Fruit fly (Drosophila melanogaster) whole organism, embryonic: ENCODE data around the gene superdeath.

Experiments used
- Antp ChIP-seq: fragments of 200-800 bp; sonication (Bioruptor generic); optimal IDR thresholded peaks from 3 replicates; lab custom pipeline; 2016; ENCODE audit warnings: missing biosample characterization, missing genetic modification characterization
- CG10267 ChIP-seq: fragments of 200-800 bp; sonication (Bioruptor generic); optimal IDR thresholded peaks from 2 replicates; lab custom pipeline; 2018; ENCODE audit warnings: missing biosample characterization, mild to moderate bottlenecking, missing genetic modification characterization, moderate library complexity
- CG10274 ChIP-seq: fragments of 200-800 bp; sonication (Bioruptor generic); optimal IDR thresholded peaks from 3 replicates; lab custom pipeline; 2017; ENCODE audit warnings: missing biosample characterization, mild to moderate bottlenecking, missing genetic modification characterization
- CG11247 ChIP-seq: fragments of 200-800 bp; sonication (Bioruptor generic); IDR thresholded peaks from 2 replicates; pipeline ENCODE4 v1.3.6; 2022; ENCODE audit warnings: missing biosample characterization, missing genetic modification characterization
- CG11696 ChIP-seq: fragments of 200-800 bp; sonication (Bioruptor generic); IDR thresholded peaks from 2 replicates; pipeline ENCODE4 v1.3.6; 2022; ENCODE audit warnings: missing biosample characterization, missing genetic modification characterization
- CG12104 ChIP-seq: fragments of 200-800 bp; sonication (Bioruptor generic); optimal IDR thresholded peaks from 3 replicates; lab custom pipeline; 2016; ENCODE audit warnings: missing biosample characterization, missing genetic modification characterization
- CG13424 ChIP-seq: fragments of 200-800 bp; sonication (Bioruptor generic); optimal IDR thresholded peaks from 2 replicates; lab custom pipeline; 2019; ENCODE audit warnings: missing biosample characterization, mild to moderate bottlenecking, missing genetic modification characterization, moderate library complexity
- CG15073 ChIP-seq: fragments of 200-800 bp; sonication (Bioruptor generic); optimal IDR thresholded peaks from 2 replicates; lab custom pipeline; 2016; ENCODE audit warnings: missing biosample characterization, missing genetic modification characterization
- CG15601 ChIP-seq: fragments of 200-800 bp; sonication (Bioruptor generic); optimal IDR thresholded peaks from 3 replicates; lab custom pipeline; 2019; ENCODE audit warnings: missing biosample characterization, mild to moderate bottlenecking, missing genetic modification characterization, moderate library complexity
- CG17612 ChIP-seq: fragments of 200-800 bp; sonication (Bioruptor generic); IDR thresholded peaks from 2 replicates; pipeline ENCODE4 v1.3.6; 2022; ENCODE audit warnings: missing biosample characterization, missing genetic modification characterization
- CG2889 ChIP-seq: fragments of 200-800 bp; sonication (Bioruptor generic); IDR thresholded peaks from 3 replicates; pipeline ENCODE4 v1.3.6; 2022; ENCODE audit warnings: missing biosample characterization, missing genetic modification characterization
- CG32772 ChIP-seq: fragments of 200-800 bp; sonication (Bioruptor generic); IDR thresholded peaks from 2 replicates; pipeline ENCODE4 v1.3.6; 2022; ENCODE audit warnings: missing biosample characterization, missing genetic modification characterization
- CG4282 ChIP-seq: fragments of 200-800 bp; sonication (Bioruptor generic); optimal IDR thresholded peaks from 2 replicates; lab custom pipeline; 2016; ENCODE audit warnings: missing biosample characterization, missing genetic modification characterization
- CG4820 ChIP-seq: fragments of 200-800 bp; sonication (Bioruptor generic); optimal IDR thresholded peaks from 3 replicates; lab custom pipeline; 2016; ENCODE audit warnings: missing biosample characterization, missing genetic modification characterization
- CG6272 ChIP-seq: fragments of 200-800 bp; sonication (Bioruptor generic); IDR thresholded peaks from 2 replicates; pipeline ENCODE4 v1.3.6; 2022; ENCODE audit warnings: missing biosample characterization, missing genetic modification characterization
- CG6765 ChIP-seq: fragments of 200-800 bp; sonication (Bioruptor generic); optimal IDR thresholded peaks from 3 replicates; lab custom pipeline; 2017; ENCODE audit warnings: missing biosample characterization, mild to moderate bottlenecking, missing genetic modification characterization
- CG6813 ChIP-seq: fragments of 200-800 bp; sonication (Bioruptor generic); optimal IDR thresholded peaks from 2 replicates; lab custom pipeline; 2017; ENCODE audit warnings: missing biosample characterization, missing genetic modification characterization, mild to moderate bottlenecking, moderate library complexity, missing genetic modification reagents
- CG7928 ChIP-seq: fragments of 200-800 bp; sonication (Bioruptor generic); optimal IDR thresholded peaks from 2 replicates; lab custom pipeline; 2017; ENCODE audit warnings: missing biosample characterization, mild to moderate bottlenecking, missing genetic modification characterization
- Dip2 ChIP-seq: fragments of 200-800 bp; sonication (Bioruptor generic); IDR thresholded peaks from 2 replicates; pipeline ENCODE4 v1.3.6; 2022; ENCODE audit warnings: missing biosample characterization, missing genetic modification characterization
- Dip3 ChIP-seq: fragments of 200-800 bp; sonication (Bioruptor generic); optimal IDR thresholded peaks from 3 replicates; lab custom pipeline; 2016; ENCODE audit warnings: missing biosample characterization, missing genetic modification characterization
- Dp ChIP-seq: fragments of 200-800 bp; sonication (Bioruptor generic); optimal IDR thresholded peaks from 2 replicates; lab custom pipeline; 2018; ENCODE audit warnings: missing biosample characterization, mild to moderate bottlenecking, missing genetic modification characterization, moderate library complexity
- Fer1 ChIP-seq: fragments of 200-800 bp; sonication (Bioruptor generic); optimal IDR thresholded peaks from 2 replicates; lab custom pipeline; 2017; ENCODE audit warnings: missing biosample characterization, mild to moderate bottlenecking, missing genetic modification characterization
- GATAe ChIP-seq: fragments of 200-800 bp; sonication (Bioruptor generic); conservative IDR thresholded peaks from 2 replicates; pipeline ENCODE4 v1.3.6; 2022; ENCODE audit warnings: missing biosample characterization, missing genetic modification characterization
- H2.0 ChIP-seq: fragments of 200-800 bp; sonication (Bioruptor generic); IDR thresholded peaks from 2 replicates; pipeline ENCODE4 v1.3.6; 2022; ENCODE audit warnings: missing biosample characterization, missing genetic modification characterization
- HLHmδ ChIP-seq: fragments of 200-800 bp; sonication (Bioruptor generic); optimal IDR thresholded peaks from 2 replicates; lab custom pipeline; 2018; ENCODE audit warnings: missing biosample characterization, mild to moderate bottlenecking, missing genetic modification characterization, moderate library complexity
- Hr3 ChIP-seq: fragments of 200-800 bp; sonication (Bioruptor generic); optimal IDR thresholded peaks from 3 replicates; lab custom pipeline; 2016; ENCODE audit warnings: missing biosample characterization, missing genetic modification characterization
- Lhr ChIP-seq: fragments of 200-800 bp; sonication (Bioruptor generic); optimal IDR thresholded peaks from 3 replicates; lab custom pipeline; 2017; ENCODE audit warnings: mild to moderate bottlenecking, missing biosample characterization, missing genetic modification reagents, missing genetic modification characterization
- Max ChIP-seq: fragments of 200-800 bp; sonication (Bioruptor generic); optimal IDR thresholded peaks from 2 replicates; lab custom pipeline; 2016; ENCODE audit warnings: missing biosample characterization, mild to moderate bottlenecking, missing genetic modification characterization
- Meics ChIP-seq: fragments of 200-800 bp; sonication (Bioruptor generic); optimal IDR thresholded peaks from 2 replicates; lab custom pipeline; 2017; ENCODE audit warnings: missing biosample characterization, mild to moderate bottlenecking, missing genetic modification characterization
- Rx ChIP-seq: fragments of 200-800 bp; sonication (Bioruptor generic); IDR thresholded peaks from 2 replicates; pipeline ENCODE4 v1.3.6; 2022; ENCODE audit warnings: missing biosample characterization, missing genetic modification characterization
- az2 ChIP-seq: fragments of 200-800 bp; sonication (Bioruptor generic); optimal IDR thresholded peaks from 3 replicates; lab custom pipeline; 2016; ENCODE audit warnings: missing biosample characterization, missing genetic modification characterization
- bsh ChIP-seq, 2 experiments: fragments of 200-800 bp; sonication (Bioruptor generic); optimal IDR thresholded peaks; 2 replicates each; lab custom pipeline; 2017 to 2018; ENCODE audit warnings: mild to moderate bottlenecking in 2 of 2, missing biosample characterization in 2 of 2, missing genetic modification characterization in 2 of 2, moderate library complexity in 1 of 2
- danr ChIP-seq: fragments of 200-800 bp; sonication (Bioruptor generic); IDR thresholded peaks from 2 replicates; pipeline ENCODE4 v1.3.6; 2022; ENCODE audit warnings: missing biosample characterization, missing genetic modification characterization
- emc ChIP-seq: fragments of 200-800 bp; sonication (Bioruptor generic); optimal IDR thresholded peaks from 2 replicates; lab custom pipeline; 2016; ENCODE audit warnings: missing biosample characterization, missing genetic modification characterization
- exex ChIP-seq: fragments of 200-800 bp; sonication (Bioruptor generic); optimal IDR thresholded peaks from 4 replicates; lab custom pipeline; 2018; ENCODE audit warnings: missing biosample characterization, mild to moderate bottlenecking, missing genetic modification characterization, moderate library complexity
- fd64A ChIP-seq: fragments of 200-800 bp; sonication (Bioruptor generic); optimal IDR thresholded peaks from 3 replicates; lab custom pipeline; 2018; ENCODE audit warnings: missing biosample characterization, mild to moderate bottlenecking, missing genetic modification characterization
- gfzf ChIP-seq: fragments of 200-800 bp; sonication (Bioruptor generic); optimal IDR thresholded peaks from 2 replicates; lab custom pipeline; 2016; ENCODE audit warnings: missing biosample characterization, mild to moderate bottlenecking, missing genetic modification characterization, moderate library complexity
- jumu ChIP-seq: fragments of 200-800 bp; sonication (Bioruptor generic); optimal IDR thresholded peaks from 3 replicates; lab custom pipeline; 2016; ENCODE audit warnings: missing biosample characterization, missing genetic modification characterization
- knrl ChIP-seq: fragments of 200-800 bp; sonication (Bioruptor generic); IDR thresholded peaks from 3 replicates; pipeline ENCODE4 v1.3.6; 2022; ENCODE audit warnings: missing biosample characterization, missing genetic modification characterization; ENCODE audit not compliant: partially characterized antibody
- mirr ChIP-seq: fragments of 200-800 bp; sonication (Bioruptor generic); optimal IDR thresholded peaks from 3 replicates; lab custom pipeline; 2018; ENCODE audit warnings: missing biosample characterization, mild to moderate bottlenecking, missing genetic modification characterization
- pnt ChIP-seq: fragments of 200-800 bp; sonication (Bioruptor generic); optimal IDR thresholded peaks from 3 replicates; lab custom pipeline; 2016; ENCODE audit warnings: missing biosample characterization, missing genetic modification characterization
- pum ChIP-seq: fragments of 200-800 bp; sonication (Bioruptor generic); optimal IDR thresholded peaks from 2 replicates; lab custom pipeline; 2016; ENCODE audit warnings: missing biosample characterization, missing genetic modification characterization
- salm ChIP-seq: fragments of 200-800 bp; sonication (Bioruptor generic); optimal IDR thresholded peaks from 2 replicates; lab custom pipeline; 2018; ENCODE audit warnings: missing biosample characterization, mild to moderate bottlenecking, missing genetic modification characterization
- schlank ChIP-seq: fragments of 200-800 bp; sonication (Bioruptor generic); optimal IDR thresholded peaks from 2 replicates; lab custom pipeline; 2018; ENCODE audit warnings: missing biosample characterization, mild to moderate bottlenecking, missing genetic modification characterization
- stc ChIP-seq: fragments of 200-800 bp; sonication (Bioruptor generic); IDR thresholded peaks from 2 replicates; pipeline ENCODE4 v1.3.6; 2022; ENCODE audit warnings: missing biosample characterization, missing genetic modification characterization
- trh ChIP-seq: fragments of 200-800 bp; sonication (Bioruptor generic); optimal IDR thresholded peaks from 2 replicates; lab custom pipeline; 2016; ENCODE audit warnings: missing biosample characterization, missing genetic modification characterization
- vfl ChIP-seq: fragments of 200-800 bp; sonication (Bioruptor generic); optimal IDR thresholded peaks from 2 replicates; lab custom pipeline; 2016; ENCODE audit warnings: missing biosample characterization, missing genetic modification characterization
- vnd ChIP-seq: fragments of 200-800 bp; sonication (Bioruptor generic); IDR thresholded peaks from 3 replicates; pipeline ENCODE4 v1.3.6; 2022; ENCODE audit warnings: missing biosample characterization, missing genetic modification characterization; ENCODE audit not compliant: partially characterized antibody
- wek ChIP-seq: fragments of 200-800 bp; sonication (Bioruptor generic); optimal IDR thresholded peaks from 3 replicates; lab custom pipeline; 2018; ENCODE audit warnings: missing biosample characterization, mild to moderate bottlenecking, missing genetic modification characterization, moderate library complexity

The superdeath gene

dm6 chr3R:29122817-29123611 lies 15.4 kb upstream of the superdeath start, which contains the start of the genes yem and Ctl2 (continued):
- TF ChIP-seq CG2889 (no peak; the same call in 2 of the 3 replicates), CG6272 (GFP tag; lab: Robert Waterston, UW) (peak; percentile 67; the same call in 1 of the 2 replicates), exex (tag; lab: Kevin White, UChicago) (peak; percentile 28), gfzf (peak; percentile 46), mirr (GFP tag; lab: Kevin White, UChicago) (peak; percentile 6), Rx (GFP tag; lab: Robert Waterston, UW) (peak; percentile 18), HLHmδ (GFP tag; lab: Kevin White, UChicago) (peak; percentile 81), az2 (GFP tag; lab: Kevin White, UChicago) (peak; percentile 77), Dip3 (peak; percentile 86), CG15073 (no peak), CG11696 (GFP tag; lab: Robert Waterston, UW) (no peak), GATAe (no peak), pnt (GFP tag; lab: Kevin White, UChicago) (peak; percentile 81), H2.0 (GFP tag; lab: Robert Waterston, UW) (peak; percentile 57; the same call in 1 of the 2 replicates), knrl (GFP tag; lab: Robert Waterston, UW) (no peak; the same call in 2 of the 3 replicates), jumu (GFP tag; lab: Kevin White, UChicago) (peak; percentile 80), trh (GFP tag; lab: Kevin White, UChicago) (peak; percentile 75), emc (GFP tag; lab: Kevin White, UChicago) (peak; percentile 55), Fer1 (GFP tag; lab: Kevin White, UChicago) (peak; percentile 47), Max (GFP tag; lab: Kevin White, UChicago) (peak; percentile 81), pum (GFP tag; lab: Kevin White, UChicago) (peak; percentile 83), CG13424 (tag; lab: Kevin White, UChicago) (peak; percentile 71), Lhr (GFP tag; lab: Kevin White, UChicago) (peak; percentile 68), CG4282 (GFP tag; lab: Kevin White, UChicago) (peak; percentile 55), CG15601 (tag; lab: Kevin White, UChicago) (peak; percentile 43), vfl (peak; percentile 50), danr (GFP tag; lab: Robert Waterston, UW) (no peak), CG10274 (peak; percentile 40), CG10267 (tag; lab: Kevin White, UChicago) (peak; percentile 95), schlank (tag; lab: Kevin White, UChicago) (no peak), CG12104 (peak; percentile 52), Hr3 (GFP tag; lab: Kevin White, UChicago) (peak; percentile 78), Dp (GFP tag; lab: Kevin White, UChicago) (peak; percentile 11), wek (no peak), fd64A (GFP tag; lab: Kevin White, UChicago) (no peak), Dip2 (GFP tag; lab: Robert Waterston, UW) (no peak), stc (GFP tag; lab: Robert Waterston, UW) (no peak), CG6813 (GFP tag; lab: Kevin White, UChicago) (no peak), CG7928 (peak; percentile 95), vnd (no peak), CG6765 (GFP tag; lab: Kevin White, UChicago) (no peak), salm (tag; lab: Kevin White, UChicago) (no peak), bsh (GFP tag; optimal IDR thresholded peaks at IDR 0.05; lab: Kevin White, UChicago) (peak in 1 of 2 experiments; percentile 35), Antp (peak; percentile 70), Meics (GFP tag; lab: Kevin White, UChicago) (peak; percentile 77), CG17612 (GFP tag; lab: Robert Waterston, UW) (peak; percentile 32; the same call in 1 of the 2 replicates), CG11247 (peak; percentile 50), CG32772 (GFP tag; lab: Robert Waterston, UW) (0 out of 2 replicates have a peak, but pooled peaks have one; percentile 36), CG4820 (peak; percentile 64)
